Worm (Caenorhabditis elegans): ENCODE data around the gene C25F6.8.

Gene C25F6.8

ce11 chrX:5433912-5434311 is 14.1 kb upstream of the C25F6.8 start:
- TF ChIP-seq ztf-11 (tag; optimal IDR thresholded peaks at IDR 0.05) (no peak), elt-2 (tag; optimal IDR thresholded peaks at IDR 0.05) (no peak), pqm-1 (tag; optimal IDR thresholded peaks at IDR 0.05) (no peak), daf-12 (tag; optimal IDR thresholded peaks at IDR 0.05) (no peak), fkh-2 (tag; optimal IDR thresholded peaks at IDR 0.05) (no peak), elt-3 (tag; optimal IDR thresholded peaks at IDR 0.05) (no peak), nhr-237 (tag; optimal IDR thresholded peaks at IDR 0.05) (no peak), snpc-4 (tag; optimal IDR thresholded peaks at IDR 0.05) (no peak), lsy-12 (tag; optimal IDR thresholded peaks at IDR 0.05) (no peak), nhr-28 (tag; optimal IDR thresholded peaks at IDR 0.05) (no peak), nhr-23 (tag; optimal IDR thresholded peaks at IDR 0.05) (no peak), lin-39 (tag; optimal IDR thresholded peaks at IDR 0.05) (no peak), ceh-16 (tag; optimal IDR thresholded peaks at IDR 0.05) (no peak), nhr-25 (tag; optimal IDR thresholded peaks at IDR 0.05) (no peak)

DNA sequence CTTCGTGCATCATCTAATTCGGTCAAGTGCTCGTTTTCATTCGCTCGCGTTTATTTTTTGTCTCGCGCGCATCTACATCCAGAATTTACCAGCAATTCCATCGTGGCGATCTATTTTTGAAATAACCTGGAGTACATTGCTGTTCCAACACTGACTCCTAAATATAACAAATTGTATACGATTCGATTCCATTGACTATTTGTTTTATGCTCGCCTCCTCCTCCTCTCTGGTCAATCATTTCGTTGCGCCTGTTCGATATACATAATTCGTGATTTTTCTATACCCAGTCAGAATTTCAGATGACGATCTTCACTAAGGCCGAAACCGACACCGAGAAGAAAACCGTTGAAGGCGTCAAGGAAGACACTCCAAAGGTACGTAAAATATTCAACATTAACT is 3.2 kb upstream of the C25F6.8 start, which contains the start of gene itm-2:
Gene itm-2 (plus strand): TSS at position 301 of the 400 bp plus-strand sequence.
- TF ChIP-seq daf-12 (tag; optimal IDR thresholded peaks at IDR 0.05) (no peak), nhr-43 (tag; optimal IDR thresholded peaks at IDR 0.05; ENCODE audit: poor library complexity, severe bottlenecking) (no peak), unc-62 (GFP tag; optimal IDR thresholded peaks at IDR 0.05) (no peak), snpc-4 (tag; optimal IDR thresholded peaks at IDR 0.05) (no peak), ZK546.5 (tag; optimal IDR thresholded peaks at IDR 0.05) (no peak), sea-2 (GFP tag; optimal IDR thresholded peaks at IDR 0.05) (no peak), fkh-10 (GFP tag; optimal IDR thresholded peaks at IDR 0.05) (no peak), nhr-25 (tag; optimal IDR thresholded peaks at IDR 0.05) (no peak)

DNA sequence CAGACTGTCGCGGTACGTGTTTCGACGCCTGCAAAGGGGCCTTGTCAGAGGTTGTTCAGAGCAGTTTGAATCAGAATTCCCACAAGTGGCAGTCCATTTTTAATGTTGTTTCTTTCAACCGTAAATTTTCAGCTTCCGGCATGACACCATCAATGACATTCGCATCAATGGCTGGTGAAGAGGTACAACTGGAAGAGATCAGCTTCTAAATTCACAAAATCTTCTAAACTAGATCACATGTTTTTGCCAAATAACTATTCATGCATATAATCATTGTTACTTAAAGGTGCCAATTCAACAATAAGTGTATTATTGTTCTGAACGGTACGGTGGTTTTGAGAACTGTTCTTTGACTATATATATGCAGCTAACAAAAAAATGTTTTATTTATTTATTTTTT is 660 bp upstream of the C25F6.8 start:
- TF ChIP-seq ama-1 (optimal IDR thresholded peaks at IDR 0.05) (no peak), elt-2 (tag; optimal IDR thresholded peaks at IDR 0.05) (no peak), nhr-28 (tag; optimal IDR thresholded peaks at IDR 0.05) (no peak), mdl-1 (tag; optimal IDR thresholded peaks at IDR 0.05) (no peak), pqm-1 (tag; optimal IDR thresholded peaks at IDR 0.05) (no peak), egl-27 (tag; optimal IDR thresholded peaks at IDR 0.05) (no peak), nhr-43 (tag; optimal IDR thresholded peaks at IDR 0.05; ENCODE audit: poor library complexity, severe bottlenecking) (no peak), nhr-67 (tag; optimal IDR thresholded peaks at IDR 0.05) (no peak), eor-1 (tag; optimal IDR thresholded peaks at IDR 0.05) (no peak), fos-1 (tag; optimal IDR thresholded peaks at IDR 0.05) (no peak)

DNA sequence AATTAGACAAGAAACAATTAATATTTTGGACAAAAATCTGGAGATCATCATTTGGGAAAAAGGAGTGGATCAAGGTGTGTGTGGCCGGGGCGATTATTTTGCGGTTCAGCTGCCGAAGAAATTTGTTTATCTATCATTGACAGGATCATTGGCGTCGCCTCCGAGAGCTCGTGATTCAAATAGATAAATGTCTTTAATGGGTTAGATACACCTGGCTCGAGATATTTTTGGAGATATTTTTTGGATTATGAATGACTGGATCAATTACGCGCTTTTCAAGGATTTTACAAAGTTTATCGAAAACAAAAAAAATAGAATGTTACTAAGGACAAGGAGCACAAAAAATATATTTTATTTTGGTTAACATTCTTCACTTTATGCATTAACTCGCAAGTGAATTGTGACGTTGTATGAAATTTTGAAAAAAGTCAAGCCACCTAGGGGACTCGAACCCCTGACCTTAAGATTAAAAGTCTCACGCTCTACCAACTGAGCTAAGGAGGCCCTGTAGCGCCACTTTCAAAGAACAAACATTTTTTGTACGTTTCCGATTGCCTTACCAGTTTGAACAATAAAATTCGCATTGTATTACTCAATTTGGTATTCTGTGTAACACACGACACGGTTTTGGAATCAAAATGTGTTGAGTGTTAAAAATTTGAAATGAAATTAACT is 2.9 kb downstream of the C25F6.8 start, which contains the start of gene C25F6.6:
Gene C25F6.6 (minus strand): TSS at position 51 of the 675 bp plus-strand sequence.
- TF ChIP-seq snpc-4 (tag; optimal IDR thresholded peaks at IDR 0.05) (no peak), nhr-237 (tag; optimal IDR thresholded peaks at IDR 0.05) (no peak), nhr-23 (tag; optimal IDR thresholded peaks at IDR 0.05) (peak; percentile 11), eor-1 (tag; optimal IDR thresholded peaks at IDR 0.05) (no peak), zag-1 (tag; optimal IDR thresholded peaks at IDR 0.05) (no peak), elt-2 (tag; optimal IDR thresholded peaks at IDR 0.05) (peak; percentile 32), ceh-9 (tag; optimal IDR thresholded peaks at IDR 0.05) (no peak), nhr-25 (tag; optimal IDR thresholded peaks at IDR 0.05) (no peak), ZK546.5 (tag; optimal IDR thresholded peaks at IDR 0.05) (no peak), daf-12 (tag; optimal IDR thresholded peaks at IDR 0.05) (no peak), nfya-1 (tag; optimal IDR thresholded peaks at IDR 0.05; ENCODE audit: insufficient read depth) (no peak), pqm-1 (tag; optimal IDR thresholded peaks at IDR 0.05) (peak; percentile 11)

- TF ChIP-seq elt-1 (tag; optimal IDR thresholded peaks at IDR 0.05) (no peak), elt-2 (tag; optimal IDR thresholded peaks at IDR 0.05) (no peak), lin-39 (tag; optimal IDR thresholded peaks at IDR 0.05) (peak; percentile 32), nhr-23 (tag; optimal IDR thresholded peaks at IDR 0.05) (no peak), eor-1 (tag; optimal IDR thresholded peaks at IDR 0.05) (no peak), mdl-1 (tag; optimal IDR thresholded peaks at IDR 0.05) (no peak), egl-27 (tag; optimal IDR thresholded peaks at IDR 0.05) (no peak), zag-1 (tag; optimal IDR thresholded peaks at IDR 0.05) (no peak), daf-12 (tag; optimal IDR thresholded peaks at IDR 0.05) (no peak), fkh-10 (GFP tag; optimal IDR thresholded peaks at IDR 0.05) (no peak), unc-62 (GFP tag; optimal IDR thresholded peaks at IDR 0.05) (peak; percentile 18), sea-2 (GFP tag; optimal IDR thresholded peaks at IDR 0.05) (no peak), fos-1 (tag; optimal IDR thresholded peaks at IDR 0.05) (no peak), snpc-4 (tag; optimal IDR thresholded peaks at IDR 0.05) (no peak), pha-4 (tag; optimal IDR thresholded peaks at IDR 0.05) (no peak), ztf-4 (tag; optimal IDR thresholded peaks at IDR 0.05) (no peak)
Measured at ce11 chrX:5451706-5452105, 3.7 kb downstream of the C25F6.8 start.

All from whole organism, L3 larva.